Worm (Caenorhabditis elegans): ENCODE data around the gene fbxa-111.

Gene fbxa-111

DNA sequence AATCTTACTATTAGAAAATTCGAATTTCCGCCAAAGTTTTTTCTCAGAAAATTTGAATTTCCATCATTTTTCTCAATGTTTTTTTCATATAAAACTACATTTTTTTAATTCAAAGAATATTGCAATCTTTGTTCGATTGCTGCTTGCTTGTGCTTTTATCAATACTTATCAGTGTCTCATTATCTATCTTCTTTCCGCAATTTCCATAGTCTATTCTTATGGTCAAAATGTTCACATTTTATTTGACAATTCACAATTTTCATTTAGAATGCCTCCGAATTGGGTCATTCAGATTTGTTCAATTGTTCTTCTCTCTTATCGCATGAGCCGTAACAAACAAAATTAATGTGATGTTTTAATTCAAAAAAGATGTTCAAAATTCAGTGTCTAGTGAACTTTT, 38.2 kb downstream of the fbxa-111 start:
- no peak for TF ChIP-seq unc-120 (tag; optimal IDR thresholded peaks at IDR 0.05; ENCODE audit: poor library complexity, severe bottlenecking)
- TF ChIP-seq ceh-39 (tag; optimal IDR thresholded peaks at IDR 0.05): no peak
- TF ChIP-seq mls-2 (tag; optimal IDR thresholded peaks at IDR 0.05): no peak
- no peak for TF ChIP-seq zip-8 (tag; optimal IDR thresholded peaks at IDR 0.05)
- TF ChIP-seq mab-5 (tag; optimal IDR thresholded peaks at IDR 0.05): no peak
- no peak for TF ChIP-seq nhr-76 (tag; optimal IDR thresholded peaks at IDR 0.05)
- TF ChIP-seq lin-32 (GFP tag; optimal IDR thresholded peaks at IDR 0.05): no peak
- no peak for TF ChIP-seq pha-4 (tag; optimal IDR thresholded peaks at IDR 0.05)
- TF ChIP-seq snpc-4 (tag; optimal IDR thresholded peaks at IDR 0.05): no peak
- TF ChIP-seq bed-3 (GFP tag; optimal IDR thresholded peaks at IDR 0.05): no peak
- no peak for TF ChIP-seq M03D4.4 (tag; optimal IDR thresholded peaks at IDR 0.05)
- TF ChIP-seq ces-1 (GFP tag; optimal IDR thresholded peaks at IDR 0.05): no peak
- no peak for TF ChIP-seq blmp-1 (tag; optimal IDR thresholded peaks at IDR 0.05)
- TF ChIP-seq drap-1 (GFP tag; optimal IDR thresholded peaks at IDR 0.05): no peak

DNA sequence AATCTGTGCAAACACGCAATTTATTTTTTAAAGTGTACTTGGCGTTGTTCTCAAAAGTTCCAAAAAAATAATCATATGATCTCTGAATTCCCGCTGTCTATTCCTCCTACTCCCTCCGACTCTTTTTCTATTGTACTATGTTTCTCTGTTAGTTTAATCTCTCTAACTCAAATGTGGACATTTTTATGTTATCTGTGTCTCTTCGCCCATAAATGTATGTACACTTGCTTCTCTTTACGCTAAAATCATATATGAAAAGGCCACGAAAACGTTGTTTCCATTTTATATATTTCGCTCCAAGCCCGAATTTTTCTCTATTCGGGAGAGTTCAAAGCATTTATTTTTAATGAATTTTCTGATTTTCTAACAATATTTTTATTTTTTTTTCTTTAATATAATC, 38.6 kb downstream of the fbxa-111 start:
- no peak for TF ChIP-seq elt-3 (tag; optimal IDR thresholded peaks at IDR 0.05)
- no peak for TF ChIP-seq ceh-39 (tag; optimal IDR thresholded peaks at IDR 0.05)
- TF ChIP-seq sptf-1 (tag; optimal IDR thresholded peaks at IDR 0.05): no peak
- TF ChIP-seq drap-1 (GFP tag; optimal IDR thresholded peaks at IDR 0.05): no peak
- no peak for TF ChIP-seq sem-2 (GFP tag; optimal IDR thresholded peaks at IDR 0.05)
- no peak for TF ChIP-seq nhr-237 (tag; optimal IDR thresholded peaks at IDR 0.05)
- TF ChIP-seq bed-3 (GFP tag; optimal IDR thresholded peaks at IDR 0.05): no peak
- TF ChIP-seq nhr-28 (tag; optimal IDR thresholded peaks at IDR 0.05): no peak
- no peak for TF ChIP-seq elt-1 (tag; optimal IDR thresholded peaks at IDR 0.05; ENCODE audit: borderline replicate concordance, insufficient read depth)

DNA sequence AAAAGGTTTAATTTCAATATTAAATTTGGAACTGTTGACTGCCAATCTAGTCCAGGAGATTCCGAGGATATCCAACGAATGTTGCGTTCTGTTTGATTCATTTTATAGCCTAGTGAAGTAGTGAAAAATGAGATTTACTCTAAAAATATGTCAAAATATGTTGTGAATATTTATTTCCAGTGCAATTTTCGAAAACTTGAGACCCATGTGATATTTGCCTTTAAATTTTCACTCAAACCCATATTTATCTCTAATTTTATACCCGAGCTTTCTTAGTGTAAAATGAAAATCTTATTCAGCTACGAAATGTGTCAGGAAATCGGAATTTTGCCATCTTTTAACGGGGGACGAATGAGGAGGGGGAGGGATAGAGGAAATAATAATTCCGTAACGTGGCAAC, 39.6 kb downstream of the fbxa-111 start, which contains the start of gene F09C6.16:
TSS of gene F09C6.16 (minus strand) at position 101 of the 400 bp plus-strand sequence.
- TF ChIP-seq blmp-1 (tag; optimal IDR thresholded peaks at IDR 0.05) (no peak), nhr-76 (tag; optimal IDR thresholded peaks at IDR 0.05) (no peak), nhr-12 (tag; optimal IDR thresholded peaks at IDR 0.05) (no peak), ceh-39 (tag; optimal IDR thresholded peaks at IDR 0.05) (no peak)

DNA sequence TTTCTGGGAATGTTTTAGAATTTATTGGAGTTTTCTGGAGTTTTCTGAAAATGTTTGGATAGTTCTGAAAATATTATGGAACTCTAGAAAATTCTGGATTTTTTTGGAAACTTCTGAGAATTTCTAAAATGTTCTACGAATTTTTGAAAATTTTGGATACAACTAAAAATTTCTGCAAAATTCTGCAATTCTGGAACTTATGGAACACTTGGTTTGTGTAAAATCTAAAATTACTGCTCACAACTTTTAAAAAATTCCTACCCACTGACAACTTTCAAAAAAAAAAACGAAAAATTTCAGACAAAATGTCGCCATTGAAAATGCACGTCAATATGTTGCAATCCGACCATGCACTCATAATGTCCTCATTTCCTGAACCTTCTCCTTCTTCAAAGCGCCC, 44.9 kb downstream of the fbxa-111 start, which contains the start of gene nhr-262:
TSS of gene nhr-262 (plus strand) at position 301 of the 400 bp plus-strand sequence.
- TF ChIP-seq nhr-2 (tag; optimal IDR thresholded peaks at IDR 0.05): no peak
- no peak for TF ChIP-seq tbx-8 (GFP tag; optimal IDR thresholded peaks at IDR 0.05)
- no peak for TF ChIP-seq elt-1 (tag; optimal IDR thresholded peaks at IDR 0.05; ENCODE audit: borderline replicate concordance, insufficient read depth)
- no peak for TF ChIP-seq sptf-1 (tag; optimal IDR thresholded peaks at IDR 0.05)
- no peak for TF ChIP-seq lin-13 (tag; optimal IDR thresholded peaks at IDR 0.05)
- no peak for TF ChIP-seq M03D4.4 (tag; optimal IDR thresholded peaks at IDR 0.05)
- no peak for TF ChIP-seq nhr-28 (tag; optimal IDR thresholded peaks at IDR 0.05)
- no peak for TF ChIP-seq mls-2 (tag; optimal IDR thresholded peaks at IDR 0.05)
- TF ChIP-seq lin-32 (GFP tag; optimal IDR thresholded peaks at IDR 0.05): no peak
- no peak for TF ChIP-seq ztf-11 (tag; optimal IDR thresholded peaks at IDR 0.05)
- no peak for TF ChIP-seq unc-62 (GFP tag; optimal IDR thresholded peaks at IDR 0.05)
- no peak for TF ChIP-seq flh-1 (GFP tag; optimal IDR thresholded peaks at IDR 0.05)
- no peak for TF ChIP-seq nhr-12 (tag; optimal IDR thresholded peaks at IDR 0.05)
- TF ChIP-seq unc-120 (tag; optimal IDR thresholded peaks at IDR 0.05; ENCODE audit: poor library complexity, severe bottlenecking): no peak
- no peak for TF ChIP-seq nhr-76 (tag; optimal IDR thresholded peaks at IDR 0.05)
- TF ChIP-seq mep-1 (tag; optimal IDR thresholded peaks at IDR 0.05): no peak

DNA sequence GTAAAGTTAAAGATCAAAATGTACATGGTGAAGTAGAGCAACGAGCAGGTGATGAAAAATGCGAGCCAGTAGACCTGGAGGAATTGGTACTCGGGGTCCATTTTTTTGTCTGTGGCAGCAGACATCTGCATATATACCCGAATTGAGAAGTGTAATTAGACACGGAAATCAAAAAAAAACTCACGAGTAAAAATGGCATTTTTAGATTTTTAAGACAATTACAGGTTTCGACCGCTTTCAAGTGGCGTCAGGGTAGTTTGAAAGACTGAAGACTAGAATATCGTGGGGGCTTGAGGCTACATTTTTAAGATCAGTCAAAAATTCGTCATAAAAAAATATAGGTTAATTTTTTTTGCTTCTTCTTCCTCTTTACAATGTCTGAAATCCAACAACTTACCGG, 46.8 kb downstream of the fbxa-111 start, which contains the start of gene srd-68:
TSS of gene srd-68 (minus strand) at position 101 of the 400 bp plus-strand sequence.
- TF ChIP-seq ham-2 (GFP tag; optimal IDR thresholded peaks at IDR 0.05): no peak
- no peak for TF ChIP-seq nhr-12 (tag; optimal IDR thresholded peaks at IDR 0.05)
- TF ChIP-seq snpc-4 (tag; optimal IDR thresholded peaks at IDR 0.05): no peak
- no peak for TF ChIP-seq zip-8 (tag; optimal IDR thresholded peaks at IDR 0.05)
- TF ChIP-seq lin-13 (tag; optimal IDR thresholded peaks at IDR 0.05): no peak
- no peak for TF ChIP-seq unc-120 (tag; optimal IDR thresholded peaks at IDR 0.05; ENCODE audit: poor library complexity, severe bottlenecking)
- TF ChIP-seq mls-2 (tag; optimal IDR thresholded peaks at IDR 0.05): no peak
- no peak for TF ChIP-seq ztf-11 (tag; optimal IDR thresholded peaks at IDR 0.05)
- no peak for TF ChIP-seq sptf-1 (tag; optimal IDR thresholded peaks at IDR 0.05)
- no peak for TF ChIP-seq drap-1 (GFP tag; optimal IDR thresholded peaks at IDR 0.05)
- TF ChIP-seq unc-62 (GFP tag; optimal IDR thresholded peaks at IDR 0.05): no peak
- TF ChIP-seq elt-1 (tag; optimal IDR thresholded peaks at IDR 0.05; ENCODE audit: borderline replicate concordance, insufficient read depth): no peak
- TF ChIP-seq bed-3 (GFP tag; optimal IDR thresholded peaks at IDR 0.05): no peak
- no peak for TF ChIP-seq elt-3 (tag; optimal IDR thresholded peaks at IDR 0.05)
- TF ChIP-seq tbx-8 (GFP tag; optimal IDR thresholded peaks at IDR 0.05): no peak
- no peak for TF ChIP-seq mab-5 (tag; optimal IDR thresholded peaks at IDR 0.05)
- TF ChIP-seq ceh-43 (GFP tag; optimal IDR thresholded peaks at IDR 0.05): no peak
- no peak for TF ChIP-seq lsy-2 (tag; optimal IDR thresholded peaks at IDR 0.05)

Data from whole organism, mixed stage, embryonic.